Fruit fly (Drosophila melanogaster) whole organism, embryonic: ENCODE data around the gene tweek.

Source experiments
- ATbp ChIP-seq: fragments of 200-800 bp; sonication (Bioruptor generic); optimal IDR thresholded peaks from 2 replicates; lab custom pipeline; 2017; ENCODE audit warnings: missing biosample characterization, mild to moderate bottlenecking, missing genetic modification characterization, missing genetic modification reagents
- Adf1 ChIP-seq: fragments of 200-800 bp; sonication (Bioruptor generic); IDR thresholded peaks from 2 replicates; pipeline ENCODE4 v1.3.6; 2022; ENCODE audit warnings: missing biosample characterization, missing genetic modification characterization
- CG10267 ChIP-seq: fragments of 200-800 bp; sonication (Bioruptor generic); optimal IDR thresholded peaks from 2 replicates; lab custom pipeline; 2018; ENCODE audit warnings: missing biosample characterization, mild to moderate bottlenecking, missing genetic modification characterization, moderate library complexity
- CG13424 ChIP-seq: fragments of 200-800 bp; sonication (Bioruptor generic); optimal IDR thresholded peaks from 2 replicates; lab custom pipeline; 2019; ENCODE audit warnings: missing biosample characterization, mild to moderate bottlenecking, missing genetic modification characterization, moderate library complexity
- CG14014 ChIP-seq: fragments of 200-800 bp; sonication (Bioruptor generic); IDR thresholded peaks from 2 replicates; pipeline ENCODE4 v1.3.6; 2022; ENCODE audit warnings: missing biosample characterization, missing genetic modification characterization
- CG14441 ChIP-seq: fragments of 200-800 bp; sonication (Bioruptor generic); IDR thresholded peaks from 2 replicates; pipeline ENCODE4 v1.3.6; 2022; ENCODE audit warnings: missing biosample characterization, missing genetic modification characterization
- CG16863 ChIP-seq: fragments of 200-800 bp; sonication (Bioruptor generic); optimal IDR thresholded peaks from 3 replicates; lab custom pipeline; 2016; ENCODE audit warnings: missing biosample characterization, missing genetic modification characterization
- CG17802 ChIP-seq: fragments of 200-800 bp; sonication (Bioruptor generic); optimal IDR thresholded peaks from 2 replicates; lab custom pipeline; 2018; ENCODE audit warnings: missing biosample characterization, mild to moderate bottlenecking, missing genetic modification characterization, moderate library complexity
- CG2712 ChIP-seq: fragments of 200-800 bp; optimal IDR thresholded peaks from 3 replicates; lab custom pipeline; 2019; ENCODE audit warnings: missing biosample characterization, mild to moderate bottlenecking, missing genetic modification characterization, moderate library complexity
- CG31388 ChIP-seq: fragments of 200-800 bp; sonication (Bioruptor generic); optimal IDR thresholded peaks from 2 replicates; lab custom pipeline; 2016; ENCODE audit warnings: missing biosample characterization, missing genetic modification characterization
- CG32532 ChIP-seq: fragments of 200-800 bp; sonication (Bioruptor generic); IDR thresholded peaks from 2 replicates; pipeline ENCODE4 v1.3.6; 2022; ENCODE audit warnings: missing biosample characterization, missing genetic modification characterization
- CG3407 ChIP-seq: fragments of 200-800 bp; sonication (Bioruptor generic); optimal IDR thresholded peaks from 2 replicates; lab custom pipeline; 2018; ENCODE audit warnings: missing biosample characterization, mild to moderate bottlenecking, missing genetic modification characterization
- CG4617 ChIP-seq: fragments of 200-800 bp; sonication (Bioruptor generic); optimal IDR thresholded peaks from 3 replicates; lab custom pipeline; 2016; ENCODE audit warnings: missing biosample characterization, missing genetic modification characterization, borderline replicate concordance
- CG4854 ChIP-seq: fragments of 200-800 bp; sonication (Bioruptor generic); optimal IDR thresholded peaks from 2 replicates; lab custom pipeline; 2016; ENCODE audit warnings: missing biosample characterization, missing genetic modification characterization, inconsistent platforms
- CG5953 ChIP-seq: fragments of 200-800 bp; sonication (Bioruptor generic); IDR thresholded peaks from 2 replicates; pipeline ENCODE4 v1.3.6; 2022; ENCODE audit warnings: missing biosample characterization, missing genetic modification characterization
- CG7372 ChIP-seq: fragments of 200-800 bp; sonication (Bioruptor generic); IDR thresholded peaks from 2 replicates; pipeline ENCODE4 v1.3.6; 2022; ENCODE audit warnings: missing biosample characterization, missing genetic modification characterization
- CG7928 ChIP-seq: fragments of 200-800 bp; sonication (Bioruptor generic); optimal IDR thresholded peaks from 2 replicates; lab custom pipeline; 2017; ENCODE audit warnings: missing biosample characterization, mild to moderate bottlenecking, missing genetic modification characterization
- CG7963 ChIP-seq: fragments of 200-800 bp; sonication (Bioruptor generic); IDR thresholded peaks from 3 replicates; pipeline ENCODE4 v1.3.6; 2022; ENCODE audit warnings: missing biosample characterization, missing genetic modification characterization; ENCODE audit not compliant: partially characterized antibody
- CG8290 ChIP-seq, 3 experiments: fragments of 200-800 bp; sonication (Bioruptor generic); optimal IDR thresholded peaks; 2 replicates each; lab custom pipeline; 2016 to 2019; ENCODE audit warnings: missing biosample characterization in 3 of 3, missing genetic modification characterization in 3 of 3, mild to moderate bottlenecking in 2 of 3, moderate library complexity in 1 of 3
- CG9727 ChIP-seq: fragments of 200-800 bp; sonication (Bioruptor generic); optimal IDR thresholded peaks from 3 replicates; lab custom pipeline; 2017; ENCODE audit warnings: missing biosample characterization, mild to moderate bottlenecking, missing genetic modification characterization
- CG9797 ChIP-seq: fragments of 200-800 bp; sonication (Bioruptor generic); optimal IDR thresholded peaks from 3 replicates; lab custom pipeline; 2018; ENCODE audit warnings: missing biosample characterization, mild to moderate bottlenecking, missing genetic modification characterization
- Dek ChIP-seq: fragments of 200-800 bp; sonication (Bioruptor generic); optimal IDR thresholded peaks from 3 replicates; lab custom pipeline; 2019; ENCODE audit warnings: missing biosample characterization, mild to moderate bottlenecking, missing genetic modification characterization, moderate library complexity
- E2f2 ChIP-seq: fragments of 200-800 bp; sonication (Bioruptor generic); IDR thresholded peaks from 2 replicates; pipeline ENCODE4 v1.3.6; 2022; ENCODE audit warnings: missing biosample characterization, missing genetic modification characterization
- Ets97D ChIP-seq: fragments of 200-800 bp; sonication (Bioruptor generic); optimal IDR thresholded peaks from 3 replicates; lab custom pipeline; 2016; ENCODE audit warnings: missing biosample characterization, missing genetic modification characterization
- Hey ChIP-seq: fragments of 200-800 bp; sonication (Bioruptor generic); optimal IDR thresholded peaks from 3 replicates; lab custom pipeline; 2018; ENCODE audit warnings: missing biosample characterization, mild to moderate bottlenecking, missing genetic modification characterization
- Mes4 ChIP-seq: fragments of 200-800 bp; sonication (Bioruptor generic); optimal IDR thresholded peaks from 2 replicates; lab custom pipeline; 2016; ENCODE audit warnings: missing biosample characterization, missing genetic modification characterization
- Mrtf ChIP-seq: fragments of 200-800 bp; sonication (Bioruptor generic); IDR thresholded peaks from 3 replicates; pipeline ENCODE4 v1.3.6; 2022; ENCODE audit warnings: missing biosample characterization, missing genetic modification characterization
- NfI ChIP-seq: fragments of 200-800 bp; sonication (Bioruptor generic); optimal IDR thresholded peaks from 3 replicates; lab custom pipeline; 2018; ENCODE audit warnings: missing biosample characterization, mild to moderate bottlenecking, missing genetic modification characterization, moderate library complexity
- Sry-β ChIP-seq: fragments of 200-800 bp; sonication (Bioruptor generic); optimal IDR thresholded peaks from 2 replicates; lab custom pipeline; 2018; ENCODE audit warnings: missing biosample characterization, mild to moderate bottlenecking, missing genetic modification characterization, moderate library complexity
- az2 ChIP-seq: fragments of 200-800 bp; sonication (Bioruptor generic); optimal IDR thresholded peaks from 3 replicates; lab custom pipeline; 2016; ENCODE audit warnings: missing biosample characterization, missing genetic modification characterization
- btn ChIP-seq: fragments of 200-800 bp; sonication (Bioruptor generic); optimal IDR thresholded peaks from 2 replicates; lab custom pipeline; 2016; ENCODE audit warnings: missing biosample characterization, missing genetic modification characterization
- crol ChIP-seq: fragments of 200-800 bp; sonication (Bioruptor generic); IDR thresholded peaks from 2 replicates; pipeline ENCODE4 v1.3.6; 2022; ENCODE audit warnings: missing biosample characterization, missing genetic modification characterization
- exex ChIP-seq: fragments of 200-800 bp; sonication (Bioruptor generic); optimal IDR thresholded peaks from 4 replicates; lab custom pipeline; 2018; ENCODE audit warnings: missing biosample characterization, mild to moderate bottlenecking, missing genetic modification characterization, moderate library complexity
- fd3F ChIP-seq: fragments of 200-800 bp; sonication (Bioruptor generic); optimal IDR thresholded peaks from 2 replicates; lab custom pipeline; 2018; ENCODE audit warnings: missing biosample characterization, mild to moderate bottlenecking, missing genetic modification characterization, moderate library complexity
- fu2 ChIP-seq: fragments of 200-800 bp; sonication (Bioruptor generic); optimal IDR thresholded peaks from 2 replicates; lab custom pipeline; 2016; ENCODE audit warnings: missing biosample characterization, missing genetic modification characterization
- kah ChIP-seq: fragments of 200-800 bp; sonication (Bioruptor generic); optimal IDR thresholded peaks from 2 replicates; lab custom pipeline; 2018; ENCODE audit warnings: missing biosample characterization, mild to moderate bottlenecking, missing genetic modification characterization
- ken ChIP-seq: fragments of 200-800 bp; sonication (Bioruptor generic); IDR thresholded peaks from 3 replicates; pipeline ENCODE4 v1.3.6; 2022; ENCODE audit warnings: missing biosample characterization, missing genetic modification characterization
- kni ChIP-seq: fragments of 200-800 bp; sonication (Bioruptor generic); optimal IDR thresholded peaks from 3 replicates; lab custom pipeline; 2017; ENCODE audit warnings: mild to moderate bottlenecking, missing biosample characterization, missing genetic modification reagents, missing genetic modification characterization
- sd ChIP-seq: fragments of 200-800 bp; sonication (Bioruptor generic); optimal IDR thresholded peaks from 3 replicates; lab custom pipeline; 2018; ENCODE audit warnings: missing biosample characterization, mild to moderate bottlenecking, missing genetic modification characterization, moderate library complexity
- shn ChIP-seq: fragments of 200-800 bp; sonication (Bioruptor generic); optimal IDR thresholded peaks from 3 replicates; lab custom pipeline; 2016; ENCODE audit warnings: missing biosample characterization, missing genetic modification characterization
- sna ChIP-seq: fragments of 200-800 bp; sonication (Bioruptor generic); IDR thresholded peaks from 2 replicates; pipeline ENCODE4 v1.3.6; 2022; ENCODE audit warnings: missing biosample characterization, missing genetic modification characterization; ENCODE audit not compliant: partially characterized antibody
- toy ChIP-seq: fragments of 200-800 bp; sonication (Bioruptor generic); IDR thresholded peaks from 2 replicates; pipeline ENCODE4 v1.3.6; 2022; ENCODE audit warnings: missing biosample characterization, missing genetic modification characterization
- unpg ChIP-seq: fragments of 200-800 bp; sonication (Bioruptor generic); optimal IDR thresholded peaks from 3 replicates; lab custom pipeline; 2018; ENCODE audit warnings: missing biosample characterization, mild to moderate bottlenecking, missing genetic modification characterization, moderate library complexity
- wek ChIP-seq: fragments of 200-800 bp; sonication (Bioruptor generic); optimal IDR thresholded peaks from 3 replicates; lab custom pipeline; 2018; ENCODE audit warnings: missing biosample characterization, mild to moderate bottlenecking, missing genetic modification characterization, moderate library complexity
- yki ChIP-seq: fragments of >200 bp; optimal IDR thresholded peaks from 3 replicates; lab custom pipeline; 2018

The tweek gene

dm6 chr2L:16882871-16883849, 5.1 kb upstream of the tweek start (continued):
- TF ChIP-seq CG16863 = no peak
- TF ChIP-seq CG9727 (GFP tag; lab: Kevin White, UChicago) = no peak
- no peak for TF ChIP-seq Mes4 (GFP tag; lab: Kevin White, UChicago)
- no peak for TF ChIP-seq Sry-β (GFP tag; lab: Kevin White, UChicago)
- TF ChIP-seq Mrtf (GFP tag; lab: Robert Waterston, UW) = no peak
- no peak for TF ChIP-seq btn (GFP tag; lab: Kevin White, UChicago)
- no peak for TF ChIP-seq CG10267
- TF ChIP-seq ATbp (GFP tag; lab: Kevin White, UChicago) = peak; percentile 21
- TF ChIP-seq E2f2 (GFP tag; lab: Robert Waterston, UW) = no peak
- TF ChIP-seq CG4854 (GFP tag; lab: Kevin White, UChicago) = no peak
- no peak for TF ChIP-seq CG14014 (GFP tag; lab: Robert Waterston, UW)
- TF ChIP-seq Dek (tag; lab: Kevin White, UChicago) = no peak
- TF ChIP-seq CG3407 = no peak
- TF ChIP-seq CG7372 = no peak
- 0 out of 2 replicates have a peak, but pooled peaks have one; percentile 20 for TF ChIP-seq toy (GFP tag; lab: Robert Waterston, UW)
- no peak for TF ChIP-seq CG7963 (GFP tag; lab: Robert Waterston, UW)
- no peak for TF ChIP-seq NfI (GFP tag; lab: Kevin White, UChicago)
- TF ChIP-seq CG9797 (GFP tag; lab: Kevin White, UChicago) = no peak
- TF ChIP-seq CG17802 (tag; lab: Kevin White, UChicago) = no peak
- TF ChIP-seq ken = no peak
- no peak for TF ChIP-seq CG13424 (tag; lab: Kevin White, UChicago)
- TF ChIP-seq wek = no peak
- TF ChIP-seq CG32532 (GFP tag; lab: Robert Waterston, UW) = peak; percentile 19; the same call in 1 of the 2 replicates
- no peak for TF ChIP-seq CG2712 (tag; lab: Kevin White, UChicago)
- no peak for TF ChIP-seq CG8290 (GFP tag; optimal IDR thresholded peaks at IDR 0.05; lab: Kevin White, UChicago)
- no peak for TF ChIP-seq CG8290 (tag; optimal IDR thresholded peaks at IDR 0.05; lab: Kevin White, UChicago)
- TF ChIP-seq fu2 = no peak
- TF ChIP-seq fd3F (GFP tag; lab: Kevin White, UChicago) = no peak
- no peak for TF ChIP-seq kah (GFP tag; lab: Kevin White, UChicago)
- peak; percentile 85 for TF ChIP-seq crol (GFP tag; lab: Robert Waterston, UW)
- no peak for TF ChIP-seq sna (GFP tag; lab: Robert Waterston, UW)
- no peak for TF ChIP-seq CG5953
- peak; percentile 11 for TF ChIP-seq Hey (tag; lab: Kevin White, UChicago)
- no peak for TF ChIP-seq Ets97D (GFP tag; lab: Kevin White, UChicago)
- no peak for TF ChIP-seq CG7928 (GFP tag; lab: Kevin White, UChicago)
- TF ChIP-seq Adf1 (GFP tag; lab: Robert Waterston, UW) = no peak
- TF ChIP-seq az2 = no peak

DNA sequence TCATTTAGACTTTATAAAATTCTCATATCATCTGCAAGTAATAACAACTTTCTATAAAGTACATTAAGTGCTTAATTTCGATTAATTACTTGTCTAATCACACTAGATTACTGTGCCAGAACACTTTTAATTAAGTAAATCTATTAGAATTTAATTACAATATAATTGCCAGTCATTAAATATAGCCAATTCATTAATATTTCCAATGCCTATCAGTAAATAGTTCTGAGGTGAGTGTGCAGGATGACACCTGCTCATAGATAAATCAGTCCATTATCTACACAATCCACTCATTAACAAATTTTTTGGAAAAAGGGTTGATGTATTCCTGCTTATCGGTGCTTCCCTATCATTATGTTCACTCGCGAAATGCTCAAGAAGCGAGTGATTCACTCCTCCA, 3.6 kb upstream of the tweek start:
- TF ChIP-seq CG31388 (GFP tag; lab: Kevin White, UChicago) (no peak), Mes4 (GFP tag; lab: Kevin White, UChicago) (no peak), sd (peak; percentile 49), kni (GFP tag; lab: Kevin White, UChicago) (no peak), btn (GFP tag; lab: Kevin White, UChicago) (no peak), unpg (GFP tag; lab: Kevin White, UChicago) (no peak), exex (tag; lab: Kevin White, UChicago) (peak; percentile 86), shn (GFP tag; lab: Kevin White, UChicago) (no peak), CG14441 (GFP tag; lab: Robert Waterston, UW) (no peak), yki (lab: Kevin White, UChicago) (no peak), CG4617 (GFP tag; lab: Kevin White, UChicago) (no peak)
